Fruit fly (Drosophila melanogaster) whole organism: Measurements from ENCODE around the gene Usp14.

Experiments used
- CG8478 ChIP-seq: fragments of >200 bp; optimal IDR thresholded peaks from 2 replicates; lab custom pipeline; 2018; ENCODE audit warnings: inconsistent platforms
- EcR ChIP-seq, 2 experiments: fragments of >200 bp; optimal IDR thresholded peaks; 2 replicates each; lab custom pipeline; 2017; ENCODE audit warnings: missing biosample characterization in 2 of 2, missing genetic modification characterization in 2 of 2, missing genetic modification reagents in 2 of 2
- pan ChIP-seq: fragments of >200 bp; optimal IDR thresholded peaks from 2 replicates; lab custom pipeline; 2017
- psq ChIP-seq: fragments of >200 bp; optimal IDR thresholded peaks from 2 replicates; lab custom pipeline; 2017
- usp ChIP-seq: fragments of >200 bp; optimal IDR thresholded peaks from 2 replicates; lab custom pipeline; 2017; ENCODE audit warnings: missing biosample characterization, missing genetic modification characterization, mixed read lengths

dm6 chr2L:10301918-10302317 lies 12.3 kb downstream of the Usp14 start, which contains the start of gene CG13138:
- TF ChIP-seq psq (no peak), usp (GFP tag; lab: Kevin White, UChicago) (no peak), pan (no peak), EcR (GFP tag; optimal IDR thresholded peaks at IDR 0.05; lab: Kevin White, UChicago) (no peak), CG8478 (lab: Kevin White, UChicago) (no peak)
